Worm (Caenorhabditis elegans) whole organism, late embryonic: ENCODE measurements around the gene pigs-1.

Experiments
- F13H6.1 ChIP-seq: sonication (generic microtip); optimal IDR thresholded peaks from 2 replicates; lab custom pipeline; 2016; ENCODE audit warnings: missing genetic modification characterization, missing compliant biosample characterization
- ama-1 ChIP-seq: fragments of 150-350 bp; optimal IDR thresholded peaks from 2 replicates; lab custom pipeline; 2014
- ceh-14 ChIP-seq: sonication (generic microtip); optimal IDR thresholded peaks from 2 replicates; lab custom pipeline; 2016; ENCODE audit warnings: missing genotype, missing genetic modification characterization, missing compliant biosample characterization
- ceh-31 ChIP-seq: sonication (generic microtip); optimal IDR thresholded peaks from 2 replicates; lab custom pipeline; 2016; ENCODE audit warnings: missing genetic modification characterization, missing compliant biosample characterization
- dmd-4 ChIP-seq: sonication (generic microtip); optimal IDR thresholded peaks from 2 replicates; lab custom pipeline; 2016; ENCODE audit warnings: borderline replicate concordance, missing genetic modification characterization, missing compliant biosample characterization
- elt-2 ChIP-seq: sonication (generic microtip); optimal IDR thresholded peaks from 2 replicates; lab custom pipeline; 2016; ENCODE audit warnings: missing genetic modification reagents, missing genetic modification characterization, missing compliant biosample characterization
- fax-1 ChIP-seq: sonication (generic microtip); optimal IDR thresholded peaks from 2 replicates; lab custom pipeline; 2016; ENCODE audit warnings: missing genotype, missing genetic modification characterization, missing compliant biosample characterization
- fkh-10 ChIP-seq: fragments of 150-350 bp; optimal IDR thresholded peaks from 2 replicates; lab custom pipeline; 2014; ENCODE audit warnings: missing biosample characterization, missing genetic modification reagents, missing genetic modification characterization
- lin-11 ChIP-seq: fragments of 200-800 bp; sonication (Bioruptor generic); optimal IDR thresholded peaks from 2 replicates; lab custom pipeline; 2018; ENCODE audit warnings: mild to moderate bottlenecking, missing genetic modification characterization, missing compliant biosample characterization
- nhr-11 ChIP-seq: fragments of 150-350 bp; optimal IDR thresholded peaks from 2 replicates; lab custom pipeline; 2014; ENCODE audit warnings: missing biosample characterization, missing genetic modification characterization
- pha-4 ChIP-seq: fragments of 150-350 bp; optimal IDR thresholded peaks from 2 replicates; lab custom pipeline; 2018; ENCODE audit warnings: missing biosample characterization, missing genetic modification reagents, missing genetic modification characterization
- sdc-2 ChIP-seq: sonication (generic microtip); optimal IDR thresholded peaks from 2 replicates; lab custom pipeline; 2016; ENCODE audit warnings: missing genotype, missing genetic modification characterization, missing compliant biosample characterization
- sox-2 ChIP-seq: fragments of 200-800 bp; sonication (Bioruptor generic); IDR thresholded peaks from 2 replicates; pipeline ENCODE4 v1.3.6; 2022; ENCODE audit warnings: missing genetic modification reagents, missing genetic modification characterization, missing compliant biosample characterization
- unc-55 ChIP-seq: sonication (generic microtip); optimal IDR thresholded peaks from 2 replicates; lab custom pipeline; 2017; ENCODE audit warnings: missing biosample characterization, missing genetic modification reagents, missing genetic modification characterization

- TF ChIP-seq pha-4 (tag; lab: Kevin White, UChicago) (no peak), ama-1 (no peak), fkh-10 (GFP tag; lab: Kevin White, UChicago) (no peak), ceh-31 (tag; lab: Kevin White, UChicago) (no peak), ceh-14 (tag; lab: Kevin White, UChicago) (no peak), lin-11 (tag; lab: Kevin White, UChicago) (no peak), sdc-2 (tag; lab: Kevin White, UChicago) (no peak), sox-2 (GFP tag; lab: Robert Waterston, UW) (no peak), dmd-4 (no peak), F13H6.1 (tag; lab: Kevin White, UChicago) (no peak), unc-55 (GFP tag; lab: Kevin White, UChicago) (no peak), fax-1 (tag; lab: Kevin White, UChicago) (no peak), nhr-11 (tag; lab: Kevin White, UChicago) (no peak), elt-2 (tag; lab: Kevin White, UChicago) (no peak)
Observed at ce11 chrIV:10144487-10144886, 4.4 kb downstream of the pigs-1 start.
